Worm (Caenorhabditis elegans) whole organism, L4 larva: ENCODE measurements around the gene nex-2.

Experiments
- ZK337.2 ChIP-seq: fragments of 200-800 bp; sonication (Bioruptor generic); IDR thresholded peaks from 2 replicates; pipeline ENCODE4 v1.3.6; 2022; ENCODE audit warnings: missing genetic modification reagents, missing genetic modification characterization, missing compliant biosample characterization
- ama-1 ChIP-seq: fragments of 150-350 bp; optimal IDR thresholded peaks from 2 replicates; lab custom pipeline; 2014; ENCODE audit warnings: inconsistent platforms, mixed read lengths
- daf-12 ChIP-seq: fragments of 150-350 bp; optimal IDR thresholded peaks from 2 replicates; lab custom pipeline; 2014; ENCODE audit warnings: missing biosample characterization, missing genetic modification reagents, missing genetic modification characterization
- fkh-10 ChIP-seq: fragments of 150-350 bp; optimal IDR thresholded peaks from 2 replicates; lab custom pipeline; 2014; ENCODE audit warnings: missing biosample characterization, missing genetic modification reagents, missing genetic modification characterization
- hlh-30 ChIP-seq: sonication (generic microtip); optimal IDR thresholded peaks from 2 replicates; lab custom pipeline; 2017; ENCODE audit warnings: antibody characterized with exemption, mild to moderate bottlenecking, missing genetic modification characterization, missing compliant biosample characterization; ENCODE audit not compliant: insufficient read depth
- lin-15B ChIP-seq: fragments of 150-350 bp; sonication (generic microtip); optimal IDR thresholded peaks from 3 replicates; lab custom pipeline; 2014; ENCODE audit warnings: missing biosample characterization, missing genetic modification characterization
- lin-39 ChIP-seq: fragments of 150-350 bp; optimal IDR thresholded peaks from 2 replicates; lab custom pipeline; 2014; ENCODE audit warnings: missing biosample characterization, missing genetic modification reagents, missing genetic modification characterization
- nhr-237 ChIP-seq: sonication (generic microtip); optimal IDR thresholded peaks from 2 replicates; lab custom pipeline; 2017; ENCODE audit warnings: missing biosample characterization, missing genetic modification characterization
- nhr-25 ChIP-seq: sonication (generic microtip); optimal IDR thresholded peaks from 2 replicates; lab custom pipeline; 2017; ENCODE audit warnings: missing genetic modification characterization, mild to moderate bottlenecking, missing compliant biosample characterization, antibody characterized with exemption, moderate library complexity, borderline replicate concordance; ENCODE audit not compliant: insufficient read depth
- nhr-77 ChIP-seq: fragments of 150-350 bp; optimal IDR thresholded peaks from 2 replicates; lab custom pipeline; 2014; ENCODE audit warnings: missing biosample characterization, missing genetic modification characterization
- pqm-1 ChIP-seq: sonication (generic microtip); optimal IDR thresholded peaks from 2 replicates; lab custom pipeline; 2017; ENCODE audit warnings: missing biosample characterization, missing genetic modification characterization
- skn-1 ChIP-seq: fragments of 150-350 bp; optimal IDR thresholded peaks from 2 replicates; lab custom pipeline; 2014; ENCODE audit warnings: missing biosample characterization, missing genetic modification characterization
- ztf-7 ChIP-seq: fragments of 150-350 bp; optimal IDR thresholded peaks from 2 replicates; lab custom pipeline; 2014; ENCODE audit warnings: missing biosample characterization, missing genetic modification characterization

DNA sequence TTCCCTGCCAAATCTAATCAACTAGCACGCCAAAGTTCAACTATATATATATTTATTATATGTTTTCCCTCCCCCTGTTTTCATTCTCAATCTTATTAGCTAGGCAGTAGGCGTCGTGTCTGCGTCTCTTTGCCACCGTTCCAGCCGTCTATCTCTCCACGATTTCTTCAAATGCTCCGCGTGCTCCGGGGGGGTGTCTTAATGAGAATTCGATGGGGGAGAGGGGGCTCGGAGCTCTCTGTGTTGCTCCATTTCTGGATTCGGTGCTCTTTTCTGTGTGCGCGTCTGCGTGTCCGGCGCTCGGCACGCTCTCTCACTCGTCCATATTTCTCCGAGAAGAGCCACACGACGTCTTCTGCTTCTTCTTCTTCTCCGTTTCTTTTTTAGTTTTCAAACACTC is 46.0 kb downstream of the nex-2 start:
- TF ChIP-seq nhr-25 (tag; lab: Kevin White, UChicago) (no peak), ZK337.2 (GFP tag; lab: Robert Waterston, UW) (no peak), pqm-1 (tag; lab: Kevin White, UChicago) (no peak), ama-1 (lab: Kevin White, UChicago) (no peak), nhr-77 (tag; lab: Kevin White, UChicago) (no peak), nhr-237 (tag; lab: Kevin White, UChicago) (no peak), ztf-7 (tag; lab: Kevin White, UChicago) (no peak), hlh-30 (tag; lab: Kevin White, UChicago) (peak; percentile 65), lin-39 (tag; lab: Kevin White, UChicago) (no peak), daf-12 (tag; lab: Kevin White, UChicago) (no peak), lin-15B (tag; lab: Kevin White, UChicago) (no peak), fkh-10 (GFP tag; lab: Kevin White, UChicago) (peak; percentile 61), skn-1 (tag; lab: Kevin White, UChicago) (no peak)
